Fruit fly (Drosophila melanogaster) whole organism, embryonic: ENCODE results near the gene CG43999.

Source experiments
- ATbp ChIP-seq: fragments of 200-800 bp; sonication (Bioruptor generic); optimal IDR thresholded peaks from 2 replicates; lab custom pipeline; 2017; ENCODE audit warnings: missing biosample characterization, mild to moderate bottlenecking, missing genetic modification characterization, missing genetic modification reagents
- C15 ChIP-seq: fragments of 200-800 bp; sonication (Bioruptor generic); IDR thresholded peaks from 3 replicates; pipeline ENCODE4 v1.3.6; 2022; ENCODE audit warnings: missing biosample characterization, missing genetic modification characterization
- CG10274 ChIP-seq: fragments of 200-800 bp; sonication (Bioruptor generic); optimal IDR thresholded peaks from 3 replicates; lab custom pipeline; 2017; ENCODE audit warnings: missing biosample characterization, mild to moderate bottlenecking, missing genetic modification characterization
- CG10654 ChIP-seq: fragments of 200-800 bp; sonication (Bioruptor generic); optimal IDR thresholded peaks from 2 replicates; lab custom pipeline; 2016; ENCODE audit warnings: missing biosample characterization, missing genetic modification characterization
- CG11247 ChIP-seq: fragments of 200-800 bp; sonication (Bioruptor generic); IDR thresholded peaks from 2 replicates; pipeline ENCODE4 v1.3.6; 2022; ENCODE audit warnings: missing biosample characterization, missing genetic modification characterization
- CG12236 ChIP-seq: fragments of 200-800 bp; sonication (Bioruptor generic); optimal IDR thresholded peaks from 2 replicates; lab custom pipeline; 2016; ENCODE audit warnings: missing biosample characterization, missing genetic modification characterization
- CG12391 ChIP-seq: fragments of 200-800 bp; sonication (Bioruptor generic); optimal IDR thresholded peaks from 3 replicates; lab custom pipeline; 2018; ENCODE audit warnings: missing biosample characterization, mild to moderate bottlenecking, missing genetic modification characterization, moderate library complexity
- CG12769 ChIP-seq: fragments of 200-800 bp; sonication (Bioruptor generic); optimal IDR thresholded peaks from 2 replicates; lab custom pipeline; 2019; ENCODE audit warnings: missing biosample characterization, mild to moderate bottlenecking, missing genetic modification characterization, moderate library complexity
- CG13624 ChIP-seq: fragments of 200-800 bp; sonication (Bioruptor generic); optimal IDR thresholded peaks from 2 replicates; lab custom pipeline; 2016; ENCODE audit warnings: missing biosample characterization, missing genetic modification characterization
- CG14014 ChIP-seq: fragments of 200-800 bp; sonication (Bioruptor generic); IDR thresholded peaks from 2 replicates; pipeline ENCODE4 v1.3.6; 2022; ENCODE audit warnings: missing biosample characterization, missing genetic modification characterization
- CG14860 ChIP-seq: fragments of 200-800 bp; sonication (Bioruptor generic); IDR thresholded peaks from 3 replicates; pipeline ENCODE4 v1.3.6; 2022; ENCODE audit warnings: missing biosample characterization, missing genetic modification characterization; ENCODE audit not compliant: partially characterized antibody
- CG1602 ChIP-seq: fragments of 200-800 bp; sonication (Bioruptor generic); optimal IDR thresholded peaks from 3 replicates; lab custom pipeline; 2016; ENCODE audit warnings: missing biosample characterization, missing genetic modification characterization
- CG17912 ChIP-seq: fragments of 200-800 bp; sonication (Bioruptor generic); optimal IDR thresholded peaks from 2 replicates; lab custom pipeline; 2018; ENCODE audit warnings: missing biosample characterization, mild to moderate bottlenecking, missing genetic modification characterization
- CG18619 ChIP-seq: fragments of 200-800 bp; sonication (Bioruptor generic); optimal IDR thresholded peaks from 3 replicates; lab custom pipeline; 2017; ENCODE audit warnings: missing biosample characterization, mild to moderate bottlenecking, missing genetic modification characterization
- CG3065 ChIP-seq: fragments of 200-800 bp; sonication (Bioruptor generic); optimal IDR thresholded peaks from 2 replicates; lab custom pipeline; 2016; ENCODE audit warnings: missing biosample characterization, missing genetic modification characterization
- CG3995 ChIP-seq: fragments of 200-800 bp; sonication (Bioruptor generic); optimal IDR thresholded peaks from 3 replicates; lab custom pipeline; 2016; ENCODE audit warnings: missing biosample characterization, missing genetic modification characterization
- CG4282 ChIP-seq: fragments of 200-800 bp; sonication (Bioruptor generic); optimal IDR thresholded peaks from 2 replicates; lab custom pipeline; 2016; ENCODE audit warnings: missing biosample characterization, missing genetic modification characterization
- CG4328 ChIP-seq: fragments of 200-800 bp; sonication (Bioruptor generic); optimal IDR thresholded peaks from 3 replicates; lab custom pipeline; 2017; ENCODE audit warnings: missing biosample characterization, missing genetic modification reagents, missing genetic modification characterization
- CG6254 ChIP-seq: fragments of 200-800 bp; sonication (Bioruptor generic); optimal IDR thresholded peaks from 3 replicates; lab custom pipeline; 2017; ENCODE audit warnings: mild to moderate bottlenecking, missing biosample characterization, missing genetic modification reagents, missing genetic modification characterization
- CG6272 ChIP-seq: fragments of 200-800 bp; sonication (Bioruptor generic); IDR thresholded peaks from 2 replicates; pipeline ENCODE4 v1.3.6; 2022; ENCODE audit warnings: missing biosample characterization, missing genetic modification characterization
- CG7928 ChIP-seq: fragments of 200-800 bp; sonication (Bioruptor generic); optimal IDR thresholded peaks from 2 replicates; lab custom pipeline; 2017; ENCODE audit warnings: missing biosample characterization, mild to moderate bottlenecking, missing genetic modification characterization
- CG9876 ChIP-seq: fragments of 200-800 bp; sonication (Bioruptor generic); optimal IDR thresholded peaks from 2 replicates; lab custom pipeline; 2016; ENCODE audit warnings: missing biosample characterization, missing genetic modification characterization
- Dbx ChIP-seq: fragments of 200-800 bp; sonication (Bioruptor generic); IDR thresholded peaks from 3 replicates; pipeline ENCODE4 v1.3.6; 2022; ENCODE audit warnings: missing biosample characterization, missing genetic modification characterization
- Ets97D ChIP-seq: fragments of 200-800 bp; sonication (Bioruptor generic); optimal IDR thresholded peaks from 3 replicates; lab custom pipeline; 2016; ENCODE audit warnings: missing biosample characterization, missing genetic modification characterization
- Mrtf ChIP-seq: fragments of 200-800 bp; sonication (Bioruptor generic); IDR thresholded peaks from 3 replicates; pipeline ENCODE4 v1.3.6; 2022; ENCODE audit warnings: missing biosample characterization, missing genetic modification characterization
- Nf-YA ChIP-seq: fragments of 200-800 bp; sonication (Bioruptor generic); IDR thresholded peaks from 2 replicates; pipeline ENCODE4 v1.3.6; 2022; ENCODE audit warnings: missing biosample characterization, missing genetic modification characterization
- Oli ChIP-seq: fragments of 200-800 bp; sonication (Bioruptor generic); optimal IDR thresholded peaks from 2 replicates; lab custom pipeline; 2018; ENCODE audit warnings: missing biosample characterization, mild to moderate bottlenecking, missing genetic modification characterization, moderate library complexity
- Pdp1 ChIP-seq, 2 experiments: fragments of 200-800 bp; sonication (Bioruptor generic); optimal IDR thresholded peaks; 3 replicates each; lab custom pipeline; 2016; ENCODE audit warnings: missing biosample characterization in 2 of 2, missing genetic modification characterization in 2 of 2, mild to moderate bottlenecking in 1 of 2, moderate library complexity in 1 of 2
- TFAM ChIP-seq: fragments of 200-800 bp; sonication (Bioruptor generic); optimal IDR thresholded peaks from 2 replicates; lab custom pipeline; 2017; ENCODE audit warnings: missing biosample characterization, missing genetic modification characterization, inconsistent platforms
- Tbp ChIP-seq: fragments of >200 bp; optimal IDR thresholded peaks from 2 replicates; lab custom pipeline; 2018; ENCODE audit warnings: missing biosample characterization, missing genetic modification characterization
- Vsx1 ChIP-seq: fragments of 200-800 bp; sonication (Bioruptor generic); optimal IDR thresholded peaks from 2 replicates; lab custom pipeline; 2017; ENCODE audit warnings: missing biosample characterization, mild to moderate bottlenecking, missing genetic modification characterization, missing genetic modification reagents
- al ChIP-seq: fragments of 200-800 bp; sonication (Bioruptor generic); IDR thresholded peaks from 2 replicates; pipeline ENCODE4 v1.3.6; 2022; ENCODE audit warnings: missing biosample characterization, missing genetic modification characterization
- br ChIP-seq: fragments of >200 bp; optimal IDR thresholded peaks from 2 replicates; lab custom pipeline; 2017
- bsh ChIP-seq, 2 experiments: fragments of 200-800 bp; sonication (Bioruptor generic); optimal IDR thresholded peaks; 2 replicates each; lab custom pipeline; 2017 to 2018; ENCODE audit warnings: mild to moderate bottlenecking in 2 of 2, missing biosample characterization in 2 of 2, missing genetic modification characterization in 2 of 2, moderate library complexity in 1 of 2
- chif ChIP-seq, 2 experiments: fragments of 200-800 bp; sonication (Bioruptor generic); optimal IDR thresholded peaks; 3 replicates each; lab custom pipeline; 2016; ENCODE audit warnings: missing biosample characterization in 2 of 2, missing genetic modification characterization in 2 of 2
- crc ChIP-seq: fragments of 200-800 bp; sonication (Bioruptor generic); optimal IDR thresholded peaks from 2 replicates; lab custom pipeline; 2016; ENCODE audit warnings: missing biosample characterization, missing genetic modification characterization
- dan ChIP-seq: fragments of 200-800 bp; sonication (Bioruptor generic); IDR thresholded peaks from 2 replicates; pipeline ENCODE4 v1.3.6; 2022; ENCODE audit warnings: missing biosample characterization, missing genetic modification characterization
- dmrt11E ChIP-seq: fragments of 200-800 bp; sonication (Bioruptor generic); optimal IDR thresholded peaks from 3 replicates; lab custom pipeline; 2018; ENCODE audit warnings: missing biosample characterization, mild to moderate bottlenecking, missing genetic modification characterization, moderate library complexity
- ftz-f1 ChIP-seq: fragments of 200-800 bp; sonication (Bioruptor generic); optimal IDR thresholded peaks from 2 replicates; lab custom pipeline; 2016; ENCODE audit warnings: missing biosample characterization, missing genetic modification characterization
- knrl ChIP-seq: fragments of 200-800 bp; sonication (Bioruptor generic); IDR thresholded peaks from 3 replicates; pipeline ENCODE4 v1.3.6; 2022; ENCODE audit warnings: missing biosample characterization, missing genetic modification characterization; ENCODE audit not compliant: partially characterized antibody
- lmd ChIP-seq: fragments of 200-800 bp; sonication (Bioruptor generic); IDR thresholded peaks from 2 replicates; pipeline ENCODE4 v1.3.6; 2022; ENCODE audit warnings: missing biosample characterization, missing genetic modification characterization
- nau ChIP-seq: fragments of 200-800 bp; sonication (Bioruptor generic); optimal IDR thresholded peaks from 3 replicates; lab custom pipeline; 2017; ENCODE audit warnings: missing biosample characterization, mild to moderate bottlenecking, missing genetic modification characterization, missing genetic modification reagents
- nerfin-2 ChIP-seq: fragments of 200-800 bp; sonication (Bioruptor generic); IDR thresholded peaks from 2 replicates; pipeline ENCODE4 v1.3.6; 2022; ENCODE audit warnings: missing biosample characterization, missing genetic modification characterization; ENCODE audit not compliant: partially characterized antibody
- org-1 ChIP-seq: fragments of 200-800 bp; sonication (Bioruptor generic); optimal IDR thresholded peaks from 2 replicates; lab custom pipeline; 2017; ENCODE audit warnings: missing biosample characterization, missing genetic modification characterization
- salm ChIP-seq: fragments of 200-800 bp; sonication (Bioruptor generic); optimal IDR thresholded peaks from 2 replicates; lab custom pipeline; 2018; ENCODE audit warnings: missing biosample characterization, mild to moderate bottlenecking, missing genetic modification characterization
- slou ChIP-seq: fragments of 200-800 bp; sonication (Bioruptor generic); optimal IDR thresholded peaks from 3 replicates; lab custom pipeline; 2016; ENCODE audit warnings: missing biosample characterization, missing genetic modification characterization
- tin ChIP-seq: fragments of 200-800 bp; sonication (Bioruptor generic); optimal IDR thresholded peaks from 3 replicates; lab custom pipeline; 2016; ENCODE audit warnings: missing biosample characterization, missing genetic modification characterization
- vvl ChIP-seq: fragments of 200-800 bp; sonication (Bioruptor generic); IDR thresholded peaks from 2 replicates; pipeline ENCODE4 v1.3.6; 2022; ENCODE audit warnings: missing biosample characterization, missing genetic modification characterization
- wdn ChIP-seq: fragments of 200-800 bp; sonication (Bioruptor generic); IDR thresholded peaks from 2 replicates; pipeline ENCODE4 v1.3.6; 2022; ENCODE audit warnings: missing biosample characterization, missing genetic modification characterization
- zfh1 ChIP-seq: fragments of 200-800 bp; sonication (Bioruptor generic); IDR thresholded peaks from 3 replicates; pipeline ENCODE4 v1.3.6; 2022; ENCODE audit warnings: missing biosample characterization, missing genetic modification characterization

Gene CG43999

DNA sequence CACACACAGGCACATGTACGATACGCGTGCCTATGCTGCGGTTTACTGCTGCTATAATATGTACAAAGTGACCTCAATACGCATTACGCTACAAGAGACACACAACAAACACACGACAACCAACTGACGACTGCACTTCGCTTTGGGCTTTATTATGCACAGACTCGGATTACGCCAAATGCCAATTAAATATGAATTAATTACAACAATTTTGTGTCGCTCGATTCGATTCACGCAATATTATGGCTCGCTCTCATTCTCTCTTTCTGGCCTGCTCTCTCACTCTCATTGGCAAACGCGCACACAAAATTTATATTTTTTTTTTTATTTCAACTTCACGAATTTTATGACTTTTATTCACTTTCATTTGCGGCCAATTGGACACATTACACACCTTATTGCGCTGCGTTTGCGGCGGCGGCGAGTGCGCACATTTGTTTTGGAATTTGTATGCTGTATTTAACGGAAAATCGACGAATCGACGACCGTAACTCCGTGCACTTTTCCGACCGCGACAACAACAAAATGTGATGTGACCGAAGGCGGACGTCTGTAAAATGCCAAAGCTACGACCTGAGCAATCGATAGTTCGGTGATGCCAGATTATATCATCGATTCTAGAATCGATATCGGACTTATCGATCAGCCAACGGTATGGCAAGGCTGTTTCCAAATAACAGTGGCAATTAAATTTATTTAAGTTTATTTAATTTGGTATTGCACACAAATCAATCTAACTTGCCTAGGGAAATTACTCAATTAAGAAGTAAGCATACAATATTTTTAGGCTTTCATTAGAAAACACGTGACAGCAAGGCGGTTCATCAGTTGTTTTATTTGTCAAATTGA lies 6.1 kb downstream of the CG43999 start, which contains the start of the genes sba and CG31141 (continued):
- TF ChIP-seq zfh1 (GFP tag; lab: Robert Waterston, UW) (no peak), br (lab: Kevin White, UChicago) (no peak), CG13624 (GFP tag; lab: Kevin White, UChicago) (peak; percentile 29), Ets97D (GFP tag; lab: Kevin White, UChicago) (peak; percentile 84), CG17912 (GFP tag; lab: Kevin White, UChicago) (peak; percentile 46), CG6272 (GFP tag; lab: Robert Waterston, UW) (peak; percentile 25; the same call in 1 of the 2 replicates), CG10274 (no peak), nau (GFP tag; lab: Kevin White, UChicago) (no peak), bsh (GFP tag; optimal IDR thresholded peaks at IDR 0.05; lab: Kevin White, UChicago) (peak in 1 of 2 experiments; percentile 3), Tbp (GFP tag; lab: Kevin White, UChicago) (no peak), CG6254 (GFP tag; lab: Kevin White, UChicago) (no peak), CG3995 (GFP tag; lab: Kevin White, UChicago) (peak; percentile 17), CG12391 (tag; lab: Kevin White, UChicago) (peak; percentile 29), dan (no peak), Oli (peak; percentile 8), CG7928 (GFP tag; lab: Kevin White, UChicago) (no peak), CG18619 (GFP tag; lab: Kevin White, UChicago) (peak; percentile 21), CG11247 (GFP tag; lab: Robert Waterston, UW) (0 out of 2 replicates have a peak, but pooled peaks have one; percentile 13), lmd (GFP tag; lab: Robert Waterston, UW) (no peak), C15 (GFP tag; lab: Robert Waterston, UW) (no peak), tin (peak; percentile 18), Vsx1 (GFP tag; lab: Kevin White, UChicago) (no peak), slou (no peak), salm (no peak), al (GFP tag; lab: Robert Waterston, UW) (no peak), dmrt11E (tag; lab: Kevin White, UChicago) (no peak), nerfin-2 (peak; percentile 88), ATbp (GFP tag; lab: Kevin White, UChicago) (no peak), knrl (GFP tag; lab: Robert Waterston, UW) (peak; percentile 87), CG4282 (GFP tag; lab: Kevin White, UChicago) (no peak), org-1 (GFP tag; lab: Kevin White, UChicago) (no peak), chif (GFP tag; optimal IDR thresholded peaks at IDR 0.05; lab: Kevin White, UChicago) (no peak), Mrtf (no peak), ftz-f1 (GFP tag; lab: Kevin White, UChicago) (no peak), Pdp1 (GFP tag; optimal IDR thresholded peaks at IDR 0.05; lab: Kevin White, UChicago) (peak in 1 of 2 experiments; percentile 83), Dbx (GFP tag; lab: Robert Waterston, UW) (no peak), TFAM (GFP tag; lab: Kevin White, UChicago) (peak; percentile 16), CG12769 (tag; lab: Kevin White, UChicago) (no peak), CG3065 (GFP tag; lab: Kevin White, UChicago) (no peak), CG4328 (GFP tag; lab: Kevin White, UChicago) (no peak), Nf-YA (no peak), CG10654 (GFP tag; lab: Kevin White, UChicago) (no peak), CG12236 (no peak), CG14860 (peak; percentile 81), CG1602 (GFP tag; lab: Kevin White, UChicago) (no peak), CG14014 (no peak), CG9876 (GFP tag; lab: Kevin White, UChicago) (peak; percentile 9), wdn (GFP tag; lab: Robert Waterston, UW) (0 out of 2 replicates have a peak, but pooled peaks have one; percentile 24), crc (GFP tag; lab: Kevin White, UChicago) (no peak), vvl (peak; percentile 45)
